Worm (Caenorhabditis elegans): ENCODE measurements around the gene lsm-7.
A peak's percentile ranks its signal among the peaks of the same experiment; 100 is the strongest.

The lsm-7 gene

ce11 chrIV:10918877-10919560, 14.3 kb upstream of the lsm-7 start:
- peak; percentile 3 for TF ChIP-seq pqm-1 (tag; optimal IDR thresholded peaks at IDR 0.05)
- peak; percentile 89 to 99 for TF ChIP-seq hif-1 (tag; optimal IDR thresholded peaks at IDR 0.05)
- TF ChIP-seq hlh-30 (tag; optimal IDR thresholded peaks at IDR 0.05; ENCODE audit: insufficient read depth) = peak; percentile 96
- no peak for TF ChIP-seq php-3 (GFP tag; IDR thresholded peaks at IDR 0.05)
- TF ChIP-seq T20F7.1 (GFP tag; optimal IDR thresholded peaks at IDR 0.05) = peak; percentile 56
- TF ChIP-seq arid-1 (GFP tag; conservative IDR thresholded peaks at IDR 0.05) = 0 out of 2 replicates have a peak, but pooled peaks have one; percentile 36
- TF ChIP-seq F37D6.2 (tag; optimal IDR thresholded peaks at IDR 0.05) = peak; percentile 31
- TF ChIP-seq hmg-1.1 (GFP tag; IDR thresholded peaks at IDR 0.05) = peak; percentile 86
- peak; percentile 66 for TF ChIP-seq mes-2 (tag; optimal IDR thresholded peaks at IDR 0.05; ENCODE audit: poor library complexity, severe bottlenecking)
- TF ChIP-seq mep-1 (tag; optimal IDR thresholded peaks at IDR 0.05) = peak; percentile 87
- TF ChIP-seq mxl-3 (GFP tag; optimal IDR thresholded peaks at IDR 0.05) = peak; percentile 89
- TF ChIP-seq dmd-6 (GFP tag; IDR thresholded peaks at IDR 0.05) = peak; percentile 64
- TF ChIP-seq nhr-42 (GFP tag; IDR thresholded peaks at IDR 0.05) = peak; percentile 42; the same call in 1 of the 2 replicates
- peak; percentile 35 for TF ChIP-seq spr-3 (GFP tag; optimal IDR thresholded peaks at IDR 0.05)
- TF ChIP-seq unc-62 (GFP tag; optimal IDR thresholded peaks at IDR 0.05 in 1 of 2) = peak in 1 of 2 experiments; percentile 96
- no peak for TF ChIP-seq unc-62 (tag; optimal IDR thresholded peaks at IDR 0.05)
- TF ChIP-seq nhr-48 (tag; optimal IDR thresholded peaks at IDR 0.05) = peak; percentile 25
- 0 out of 2 replicates have a peak, but pooled peaks have one; percentile 39 for TF ChIP-seq T26A8.4 (GFP tag; IDR thresholded peaks at IDR 0.05)
- no peak for TF ChIP-seq dmd-8 (GFP tag; IDR thresholded peaks at IDR 0.05)
- TF ChIP-seq pha-4 (GFP tag; IDR thresholded peaks at IDR 0.05) = no peak
- TF ChIP-seq pha-4 (tag; optimal IDR thresholded peaks at IDR 0.05) = peak; percentile 74
- TF ChIP-seq nhr-6 (tag; optimal IDR thresholded peaks at IDR 0.05) = peak; percentile 43
- TF ChIP-seq lin-1 (GFP tag; IDR thresholded peaks at IDR 0.05) = peak; percentile 48; the same call in 1 of the 2 replicates
- TF ChIP-seq daf-19 (GFP tag; conservative IDR thresholded peaks at IDR 0.05) = 0 out of 2 replicates have a peak, but pooled peaks have one; percentile 27
- TF ChIP-seq egl-27 (tag; optimal IDR thresholded peaks at IDR 0.05) = no peak
- 0 out of 2 replicates have a peak, but pooled peaks have one; percentile 4 for TF ChIP-seq ceh-44 (GFP tag; IDR thresholded peaks at IDR 0.05)
- peak; percentile 87 for TF ChIP-seq lin-38 (GFP tag; IDR thresholded peaks at IDR 0.05)
- no peak for TF ChIP-seq daf-12 (tag; optimal IDR thresholded peaks at IDR 0.05)
- TF ChIP-seq nhr-28 (tag; optimal IDR thresholded peaks at IDR 0.05) = peak; percentile 76
- peak; percentile 39; the same call in 1 of the 2 replicates for TF ChIP-seq vab-7 (GFP tag; IDR thresholded peaks at IDR 0.05)
- TF ChIP-seq mdl-1 (tag; optimal IDR thresholded peaks at IDR 0.05) = peak; percentile 25 to 90
- TF ChIP-seq fkh-10 (GFP tag; optimal IDR thresholded peaks at IDR 0.05) = peak; percentile 40
- no peak for TF ChIP-seq zag-1 (tag; optimal IDR thresholded peaks at IDR 0.05)
- TF ChIP-seq ctbp-1 (GFP tag; IDR thresholded peaks at IDR 0.05) = peak; percentile 75
- peak; percentile 93 for TF ChIP-seq hlh-11 (tag; optimal IDR thresholded peaks at IDR 0.05)
- TF ChIP-seq jun-1 (tag; optimal IDR thresholded peaks at IDR 0.05) = no peak
- TF ChIP-seq lin-39 (tag; optimal IDR thresholded peaks at IDR 0.05) = no peak
- peak; percentile 53; the same call in 1 of the 2 replicates for TF ChIP-seq ceh-20 (GFP tag; IDR thresholded peaks at IDR 0.05)
- TF ChIP-seq unc-130 (GFP tag; optimal IDR thresholded peaks at IDR 0.05) = no peak
- no peak for TF ChIP-seq tag-97 (GFP tag; IDR thresholded peaks at IDR 0.05)
- peak; percentile 50 to 75 for TF ChIP-seq lsy-2 (tag; optimal IDR thresholded peaks at IDR 0.05)
- TF ChIP-seq dpl-1 (GFP tag; optimal IDR thresholded peaks at IDR 0.05) = peak; percentile 58
- TF ChIP-seq lin-13 (GFP tag; optimal IDR thresholded peaks at IDR 0.05) = peak; percentile 41
- no peak for TF ChIP-seq unc-39 (tag; optimal IDR thresholded peaks at IDR 0.05)
- peak; percentile 76 for TF ChIP-seq ama-1 (optimal IDR thresholded peaks at IDR 0.05)
- TF ChIP-seq nhr-11 (tag; optimal IDR thresholded peaks at IDR 0.05) = peak; percentile 77
- TF ChIP-seq daf-16 (GFP tag; optimal IDR thresholded peaks at IDR 0.05) = peak in 1 of 2 experiments; percentile 35
- TF ChIP-seq daf-16 (tag; optimal IDR thresholded peaks at IDR 0.05) = peak; percentile 62
- no peak for TF ChIP-seq nhr-25 (tag; optimal IDR thresholded peaks at IDR 0.05; ENCODE audit: borderline replicate concordance, insufficient read depth)
- TF ChIP-seq spr-1 (tag; optimal IDR thresholded peaks at IDR 0.05) = no peak

All from whole organism, L4 larva.